Fruit fly (Drosophila melanogaster) whole organism, embryonic: ENCODE results near the gene CG6149.
A peak's percentile ranks its signal among the peaks of the same experiment; 100 is the strongest.

ENCODE experiments used
- CG1024 ChIP-seq: fragments of 200-800 bp; sonication (Bioruptor generic); IDR thresholded peaks from 2 replicates; pipeline ENCODE4 v1.3.6; 2022; ENCODE audit warnings: missing biosample characterization, missing genetic modification characterization
- CG11456 ChIP-seq: fragments of 200-800 bp; sonication (Bioruptor generic); IDR thresholded peaks from 3 replicates; pipeline ENCODE4 v1.3.6; 2022; ENCODE audit warnings: missing biosample characterization, missing genetic modification characterization
- CG13424 ChIP-seq: fragments of 200-800 bp; sonication (Bioruptor generic); optimal IDR thresholded peaks from 2 replicates; lab custom pipeline; 2019; ENCODE audit warnings: missing biosample characterization, mild to moderate bottlenecking, missing genetic modification characterization, moderate library complexity
- CG13894 ChIP-seq: fragments of 200-800 bp; sonication (Bioruptor generic); optimal IDR thresholded peaks from 3 replicates; lab custom pipeline; 2018; ENCODE audit warnings: missing biosample characterization, mild to moderate bottlenecking, missing genetic modification characterization, moderate library complexity
- CG14860 ChIP-seq: fragments of 200-800 bp; sonication (Bioruptor generic); IDR thresholded peaks from 3 replicates; pipeline ENCODE4 v1.3.6; 2022; ENCODE audit warnings: missing biosample characterization, missing genetic modification characterization; ENCODE audit not compliant: partially characterized antibody
- CG15479 ChIP-seq: fragments of 200-800 bp; sonication (Bioruptor generic); optimal IDR thresholded peaks from 3 replicates; lab custom pipeline; 2019; ENCODE audit warnings: missing biosample characterization, mild to moderate bottlenecking, missing genetic modification characterization, moderate library complexity
- CG2116 ChIP-seq: fragments of 200-800 bp; sonication (Bioruptor generic); optimal IDR thresholded peaks from 3 replicates; lab custom pipeline; 2018; ENCODE audit warnings: missing biosample characterization, mild to moderate bottlenecking, missing genetic modification characterization
- CG3281 ChIP-seq: fragments of 200-800 bp; sonication (Bioruptor generic); optimal IDR thresholded peaks from 3 replicates; lab custom pipeline; 2017; ENCODE audit warnings: missing biosample characterization, mild to moderate bottlenecking, missing genetic modification characterization
- CG3847 ChIP-seq: fragments of 200-800 bp; sonication (Bioruptor generic); IDR thresholded peaks from 2 replicates; pipeline ENCODE4 v1.3.6; 2022; ENCODE audit warnings: missing biosample characterization, missing genetic modification characterization
- CG6654 ChIP-seq: fragments of 200-800 bp; sonication (Bioruptor generic); optimal IDR thresholded peaks from 2 replicates; lab custom pipeline; 2017; ENCODE audit warnings: missing biosample characterization, mild to moderate bottlenecking, missing genetic modification characterization
- CG6683 ChIP-seq: fragments of 200-800 bp; sonication (Bioruptor generic); optimal IDR thresholded peaks from 2 replicates; lab custom pipeline; 2017; ENCODE audit warnings: missing biosample characterization, mild to moderate bottlenecking, missing genetic modification characterization, missing genetic modification reagents
- CG6689 ChIP-seq: fragments of 200-800 bp; sonication (Bioruptor generic); IDR thresholded peaks from 2 replicates; pipeline ENCODE4 v1.3.6; 2022; ENCODE audit warnings: missing biosample characterization, missing genetic modification characterization
- CG6791 ChIP-seq: fragments of 200-800 bp; sonication (Bioruptor generic); IDR thresholded peaks from 3 replicates; pipeline ENCODE4 v1.3.6; 2022; ENCODE audit warnings: missing biosample characterization, missing genetic modification characterization; ENCODE audit not compliant: partially characterized antibody
- CG9437 ChIP-seq: fragments of 200-800 bp; sonication (Bioruptor generic); optimal IDR thresholded peaks from 2 replicates; lab custom pipeline; 2018; ENCODE audit warnings: missing biosample characterization, mild to moderate bottlenecking, missing genetic modification characterization
- Chrac-16 ChIP-seq: fragments of 200-800 bp; sonication (Bioruptor generic); optimal IDR thresholded peaks from 3 replicates; lab custom pipeline; 2016; ENCODE audit warnings: missing biosample characterization, missing genetic modification characterization
- CrebB ChIP-seq: fragments of 200-800 bp; sonication (Bioruptor generic); optimal IDR thresholded peaks from 3 replicates; lab custom pipeline; 2018; ENCODE audit warnings: missing biosample characterization, mild to moderate bottlenecking, missing genetic modification characterization
- D ChIP-seq, 2 experiments: fragments of 200-800 bp in 1 of 2; fragments of >200 bp in 1 of 2; sonication (Bioruptor generic) in 1 of 2; optimal IDR thresholded peaks; 2 replicates in 1 of 2; 3 replicates in 1 of 2; lab custom pipeline; 2017; ENCODE audit warnings: mild to moderate bottlenecking in 1 of 2, missing biosample characterization in 1 of 2, missing genetic modification characterization in 1 of 2, missing genetic modification reagents in 1 of 2
- Dref ChIP-seq: fragments of 200-800 bp; sonication (Bioruptor generic); IDR thresholded peaks from 2 replicates; pipeline ENCODE4 v1.3.6; 2022; ENCODE audit warnings: missing biosample characterization, missing genetic modification characterization
- Elba2 ChIP-seq: fragments of 200-800 bp; sonication (Bioruptor generic); optimal IDR thresholded peaks from 3 replicates; lab custom pipeline; 2016; ENCODE audit warnings: missing biosample characterization, missing genetic modification characterization
- HLH4C ChIP-seq: fragments of 200-800 bp; sonication (Bioruptor generic); IDR thresholded peaks from 3 replicates; pipeline ENCODE4 v1.3.6; 2022; ENCODE audit warnings: missing biosample characterization, missing genetic modification characterization; ENCODE audit not compliant: partially characterized antibody
- Mes4 ChIP-seq: fragments of 200-800 bp; sonication (Bioruptor generic); optimal IDR thresholded peaks from 2 replicates; lab custom pipeline; 2016; ENCODE audit warnings: missing biosample characterization, missing genetic modification characterization
- Nf-YC ChIP-seq: fragments of 200-800 bp; optimal IDR thresholded peaks from 3 replicates; lab custom pipeline; 2019; ENCODE audit warnings: missing biosample characterization, mild to moderate bottlenecking, missing genetic modification characterization, moderate library complexity
- PHDP ChIP-seq: fragments of 200-800 bp; sonication (Bioruptor generic); optimal IDR thresholded peaks from 3 replicates; lab custom pipeline; 2018; ENCODE audit warnings: missing biosample characterization, mild to moderate bottlenecking, missing genetic modification characterization, moderate library complexity
- Sry-δ ChIP-seq: fragments of 200-800 bp; sonication (Bioruptor generic); optimal IDR thresholded peaks from 2 replicates; lab custom pipeline; 2016; ENCODE audit warnings: missing biosample characterization, missing genetic modification characterization
- Tbp ChIP-seq: fragments of >200 bp; optimal IDR thresholded peaks from 2 replicates; lab custom pipeline; 2018; ENCODE audit warnings: missing biosample characterization, missing genetic modification characterization
- ac ChIP-seq: fragments of 200-800 bp; sonication (Bioruptor generic); optimal IDR thresholded peaks from 3 replicates; lab custom pipeline; 2017; ENCODE audit warnings: missing biosample characterization, mild to moderate bottlenecking, missing genetic modification characterization
- bowl ChIP-seq: fragments of 200-800 bp; sonication (Bioruptor generic); IDR thresholded peaks from 2 replicates; pipeline ENCODE4 v1.3.6; 2022; ENCODE audit warnings: missing biosample characterization, missing genetic modification characterization
- bsh ChIP-seq, 2 experiments: fragments of 200-800 bp; sonication (Bioruptor generic); optimal IDR thresholded peaks; 2 replicates each; lab custom pipeline; 2017 to 2018; ENCODE audit warnings: mild to moderate bottlenecking in 2 of 2, missing biosample characterization in 2 of 2, missing genetic modification characterization in 2 of 2, moderate library complexity in 1 of 2
- cato ChIP-seq: fragments of 200-800 bp; sonication (Bioruptor generic); optimal IDR thresholded peaks from 2 replicates; lab custom pipeline; 2016; ENCODE audit warnings: missing biosample characterization, missing genetic modification characterization, borderline replicate concordance
- chn ChIP-seq: fragments of 200-800 bp; sonication (Bioruptor generic); optimal IDR thresholded peaks from 2 replicates; lab custom pipeline; 2016; ENCODE audit warnings: missing biosample characterization, missing genetic modification characterization
- corto ChIP-seq: fragments of 200-800 bp; sonication (Bioruptor generic); optimal IDR thresholded peaks from 2 replicates; lab custom pipeline; 2016; ENCODE audit warnings: missing biosample characterization, mild to moderate bottlenecking, missing genetic modification characterization, moderate library complexity
- crp ChIP-seq, 2 experiments: fragments of 200-800 bp; sonication (Bioruptor generic); optimal IDR thresholded peaks; 2 replicates in 1 of 2; 3 replicates in 1 of 2; lab custom pipeline; 2017; ENCODE audit warnings: missing biosample characterization in 2 of 2, missing genetic modification characterization in 2 of 2, mild to moderate bottlenecking in 1 of 2, moderate library complexity in 1 of 2
- dimm ChIP-seq: fragments of 200-800 bp; sonication (Bioruptor generic); IDR thresholded peaks from 2 replicates; pipeline ENCODE4 v1.3.6; 2022; ENCODE audit warnings: missing biosample characterization, missing genetic modification characterization
- eve ChIP-seq, 2 experiments: fragments of >200 bp; optimal IDR thresholded peaks; 2 replicates each; lab custom pipeline; 2017; ENCODE audit warnings: missing biosample characterization in 2 of 2, missing genetic modification characterization in 2 of 2
- gcm ChIP-seq: fragments of 200-800 bp; sonication (Bioruptor generic); optimal IDR thresholded peaks from 2 replicates; lab custom pipeline; 2019; ENCODE audit warnings: missing biosample characterization, mild to moderate bottlenecking, missing genetic modification characterization, moderate library complexity
- gsb ChIP-seq: fragments of 200-800 bp; sonication (Bioruptor generic); IDR thresholded peaks from 2 replicates; pipeline ENCODE4 v1.3.6; 2022; ENCODE audit warnings: missing biosample characterization, missing genetic modification characterization
- gt ChIP-seq: fragments of 200-800 bp; sonication (Bioruptor generic); IDR thresholded peaks from 2 replicates; pipeline ENCODE4 v1.3.6; 2022; ENCODE audit warnings: missing biosample characterization, missing genetic modification characterization
- hb ChIP-seq: fragments of 200-800 bp; sonication (Bioruptor generic); IDR thresholded peaks from 3 replicates; pipeline ENCODE4 v1.3.6; 2022; ENCODE audit warnings: missing biosample characterization, missing genetic modification characterization; ENCODE audit not compliant: partially characterized antibody
- kah ChIP-seq: fragments of 200-800 bp; sonication (Bioruptor generic); optimal IDR thresholded peaks from 2 replicates; lab custom pipeline; 2018; ENCODE audit warnings: missing biosample characterization, mild to moderate bottlenecking, missing genetic modification characterization
- nerfin-2 ChIP-seq: fragments of 200-800 bp; sonication (Bioruptor generic); IDR thresholded peaks from 2 replicates; pipeline ENCODE4 v1.3.6; 2022; ENCODE audit warnings: missing biosample characterization, missing genetic modification characterization; ENCODE audit not compliant: partially characterized antibody
- nom ChIP-seq: fragments of 200-800 bp; sonication (Bioruptor generic); optimal IDR thresholded peaks from 2 replicates; lab custom pipeline; 2017; ENCODE audit warnings: missing biosample characterization, missing genetic modification characterization, mild to moderate bottlenecking, moderate library complexity, missing genetic modification reagents
- odd ChIP-seq: fragments of 200-800 bp; sonication (Bioruptor generic); optimal IDR thresholded peaks from 2 replicates; lab custom pipeline; 2017; ENCODE audit warnings: missing biosample characterization, mild to moderate bottlenecking, missing genetic modification characterization
- pita ChIP-seq: fragments of 200-800 bp; sonication (Bioruptor generic); optimal IDR thresholded peaks from 2 replicates; lab custom pipeline; 2017; ENCODE audit warnings: missing biosample characterization, mild to moderate bottlenecking, missing genetic modification characterization
- ranshi ChIP-seq: fragments of 200-800 bp; sonication (Bioruptor generic); IDR thresholded peaks from 2 replicates; pipeline ENCODE4 v1.3.6; 2022; ENCODE audit warnings: missing biosample characterization, missing genetic modification characterization
- shn ChIP-seq: fragments of 200-800 bp; sonication (Bioruptor generic); optimal IDR thresholded peaks from 3 replicates; lab custom pipeline; 2016; ENCODE audit warnings: missing biosample characterization, missing genetic modification characterization
- stwl ChIP-seq: fragments of 200-800 bp; sonication (Bioruptor generic); optimal IDR thresholded peaks from 3 replicates; lab custom pipeline; 2018; ENCODE audit warnings: missing biosample characterization, mild to moderate bottlenecking, missing genetic modification characterization, moderate library complexity
- tna ChIP-seq: fragments of 200-800 bp; sonication (Bioruptor generic); IDR thresholded peaks from 2 replicates; pipeline ENCODE4 v1.3.6; 2022; ENCODE audit warnings: missing biosample characterization, missing genetic modification characterization; ENCODE audit not compliant: partially characterized antibody
- zfh2 ChIP-seq: fragments of 200-800 bp; sonication (Bioruptor generic); optimal IDR thresholded peaks from 2 replicates; lab custom pipeline; 2016; ENCODE audit warnings: missing biosample characterization, missing genetic modification characterization

The CG6149 gene

dm6 chr3L:11418041-11418674 is 17.1 kb downstream of the CG6149 start (continued):
- TF ChIP-seq CG9437 (GFP tag; lab: Kevin White, UChicago) (peak; percentile 85), Tbp (GFP tag; lab: Kevin White, UChicago) (no peak), CG6689 (GFP tag; lab: Robert Waterston, UW) (peak; percentile 95), CG14860 (GFP tag; lab: Robert Waterston, UW) (no peak), gcm (peak; percentile 93), dimm (GFP tag; lab: Robert Waterston, UW) (peak; percentile 96), gt (GFP tag; lab: Robert Waterston, UW) (peak; percentile 82; the same call in 1 of the 2 replicates), Mes4 (peak; percentile 96), nerfin-2 (no peak), tna (GFP tag; lab: Robert Waterston, UW) (no peak), cato (GFP tag; lab: Kevin White, UChicago) (peak; percentile 55), CG1024 (GFP tag; lab: Robert Waterston, UW) (peak; percentile 90), CG15479 (GFP tag; lab: Kevin White, UChicago) (peak; percentile 24), bsh (GFP tag; optimal IDR thresholded peaks at IDR 0.05; lab: Kevin White, UChicago) (peak in 1 of 2 experiments; percentile 97), PHDP (peak; percentile 93), gsb (GFP tag; lab: Robert Waterston, UW) (peak; percentile 80), hb (GFP tag; lab: Robert Waterston, UW) (no peak), CG3847 (GFP tag; lab: Robert Waterston, UW) (peak; percentile 96), D (optimal IDR thresholded peaks at IDR 0.05; lab: Kevin White, UChicago) (no peak), D (GFP tag; optimal IDR thresholded peaks at IDR 0.05; lab: Kevin White, UChicago) (peak; percentile 93), chn (peak; percentile 86), HLH4C (GFP tag; lab: Robert Waterston, UW) (no peak), CrebB (tag; lab: Kevin White, UChicago) (peak; percentile 87), CG6654 (GFP tag; lab: Kevin White, UChicago) (peak; percentile 86), eve (GFP tag; optimal IDR thresholded peaks at IDR 0.05; lab: Kevin White, UChicago) (peak in 1 of 2 experiments; percentile 95), CG11456 (peak; percentile 86), ranshi (peak; percentile 92), shn (GFP tag; lab: Kevin White, UChicago) (peak; percentile 91), CG6683 (peak; percentile 82), Elba2 (GFP tag; lab: Kevin White, UChicago) (peak; percentile 32), CG13424 (peak; percentile 96), ac (GFP tag; lab: Kevin White, UChicago) (peak; percentile 77), bowl (GFP tag; lab: Robert Waterston, UW) (peak; percentile 96), crp (GFP tag; optimal IDR thresholded peaks at IDR 0.05; lab: Kevin White, UChicago) (peak in 1 of 2 experiments; percentile 56), stwl (peak; percentile 53), corto (no peak), CG13894 (tag; lab: Kevin White, UChicago) (no peak), pita (GFP tag; lab: Kevin White, UChicago) (no peak), Dref (GFP tag; lab: Robert Waterston, UW) (no peak), Nf-YC (tag; lab: Kevin White, UChicago) (peak; percentile 87), odd (GFP tag; lab: Kevin White, UChicago) (peak; percentile 85), CG2116 (peak; percentile 59), Sry-δ (GFP tag; lab: Kevin White, UChicago) (peak; percentile 19), Chrac-16 (peak; percentile 90), nom (GFP tag; lab: Kevin White, UChicago) (no peak), zfh2 (GFP tag; lab: Kevin White, UChicago) (peak; percentile 54), CG6791 (no peak), CG3281 (GFP tag; lab: Kevin White, UChicago) (peak; percentile 88), kah (peak; percentile 91)
